Worm (Caenorhabditis elegans) whole organism, early embryonic: ENCODE results near the gene ndc-80.

Experiments
- B0310.2 ChIP-seq: sonication (generic microtip); optimal IDR thresholded peaks from 2 replicates; lab custom pipeline; 2016; ENCODE audit warnings: mild to moderate bottlenecking, missing genetic modification characterization, missing compliant biosample characterization
- ama-1 ChIP-seq: fragments of 150-350 bp; optimal IDR thresholded peaks from 2 replicates; lab custom pipeline; 2014
- flt-1 ChIP-seq: fragments of 200-800 bp; sonication (Bioruptor generic); IDR thresholded peaks from 2 replicates; pipeline ENCODE4 v1.3.6; 2022; ENCODE audit warnings: missing genetic modification characterization, missing compliant biosample characterization
- hmbx-1 ChIP-seq: sonication (generic microtip); optimal IDR thresholded peaks from 2 replicates; lab custom pipeline; 2016; ENCODE audit warnings: mild to moderate bottlenecking, missing genetic modification characterization, missing compliant biosample characterization

- TF ChIP-seq ama-1: no peak
- no peak for TF ChIP-seq hmbx-1 (tag; lab: Kevin White, UChicago)
- TF ChIP-seq B0310.2 (tag; lab: Kevin White, UChicago): no peak
- TF ChIP-seq flt-1 (GFP tag; lab: Robert Waterston, UW): no peak
Measured at ce11 chrIV:10066456-10066855, 19.5 kb upstream of the ndc-80 start.
